Fruit fly (Drosophila melanogaster) whole organism, embryonic: ENCODE results near the gene Shawn.

Source experiments
- Abd-B ChIP-seq: fragments of 200-800 bp; sonication (Bioruptor generic); optimal IDR thresholded peaks from 2 replicates; lab custom pipeline; 2018; ENCODE audit warnings: missing biosample characterization, mild to moderate bottlenecking, missing genetic modification characterization, moderate library complexity
- Awh ChIP-seq: fragments of 200-800 bp; sonication (Bioruptor generic); IDR thresholded peaks from 2 replicates; pipeline ENCODE4, ENCODE4 v1.3.6; 2022; ENCODE audit warnings: missing biosample characterization, missing genetic modification characterization
- Blimp-1 ChIP-seq: fragments of 200-800 bp; sonication (Bioruptor generic); optimal IDR thresholded peaks from 3 replicates; lab custom pipeline; 2018; ENCODE audit warnings: missing biosample characterization, missing genetic modification characterization, mild to moderate bottlenecking, moderate library complexity, missing genetic modification reagents
- CG10654 ChIP-seq: fragments of 200-800 bp; sonication (Bioruptor generic); optimal IDR thresholded peaks from 2 replicates; lab custom pipeline; 2016; ENCODE audit warnings: missing biosample characterization, missing genetic modification characterization
- CG10979 ChIP-seq: fragments of 200-800 bp; sonication (Bioruptor generic); optimal IDR thresholded peaks from 2 replicates; lab custom pipeline; 2018; ENCODE audit warnings: missing biosample characterization, mild to moderate bottlenecking, missing genetic modification characterization, moderate library complexity
- CG13287 ChIP-seq: fragments of 200-800 bp; sonication (Bioruptor generic); IDR thresholded peaks from 2 replicates; pipeline ENCODE4 v1.3.6; 2022; ENCODE audit warnings: missing biosample characterization, missing genetic modification characterization; ENCODE audit not compliant: partially characterized antibody
- CG14441 ChIP-seq: fragments of 200-800 bp; sonication (Bioruptor generic); IDR thresholded peaks from 2 replicates; pipeline ENCODE4 v1.3.6; 2022; ENCODE audit warnings: missing biosample characterization, missing genetic modification characterization
- CG15269 ChIP-seq: fragments of 200-800 bp; sonication (Bioruptor generic); optimal IDR thresholded peaks from 2 replicates; lab custom pipeline; 2018; ENCODE audit warnings: missing biosample characterization, mild to moderate bottlenecking, missing genetic modification characterization, moderate library complexity
- CG1529 ChIP-seq: fragments of 200-800 bp; sonication (Bioruptor generic); optimal IDR thresholded peaks from 3 replicates; lab custom pipeline; 2018; ENCODE audit warnings: missing biosample characterization, missing genetic modification characterization
- CG15601 ChIP-seq: fragments of 200-800 bp; sonication (Bioruptor generic); optimal IDR thresholded peaks from 3 replicates; lab custom pipeline; 2019; ENCODE audit warnings: missing biosample characterization, mild to moderate bottlenecking, missing genetic modification characterization, moderate library complexity
- CG15696 ChIP-seq: fragments of 200-800 bp; sonication (Bioruptor generic); optimal IDR thresholded peaks from 2 replicates; lab custom pipeline; 2019; ENCODE audit warnings: missing biosample characterization, mild to moderate bottlenecking, missing genetic modification characterization, moderate library complexity
- CG31388 ChIP-seq: fragments of 200-800 bp; sonication (Bioruptor generic); optimal IDR thresholded peaks from 2 replicates; lab custom pipeline; 2016; ENCODE audit warnings: missing biosample characterization, missing genetic modification characterization
- CG32767 ChIP-seq: fragments of 200-800 bp; sonication (Bioruptor generic); IDR thresholded peaks from 2 replicates; pipeline ENCODE4 v1.3.6; 2022; ENCODE audit warnings: missing biosample characterization, missing genetic modification characterization
- CG34224 ChIP-seq: fragments of 200-800 bp; sonication (Bioruptor generic); IDR thresholded peaks from 3 replicates; pipeline ENCODE4 v1.3.6; 2022; ENCODE audit warnings: missing biosample characterization, missing genetic modification characterization; ENCODE audit not compliant: partially characterized antibody
- CG34376 ChIP-seq: fragments of 200-800 bp; sonication (Bioruptor generic); optimal IDR thresholded peaks from 2 replicates; lab custom pipeline; 2018; ENCODE audit warnings: missing biosample characterization, mild to moderate bottlenecking, missing genetic modification characterization
- CG3995 ChIP-seq: fragments of 200-800 bp; sonication (Bioruptor generic); optimal IDR thresholded peaks from 3 replicates; lab custom pipeline; 2016; ENCODE audit warnings: missing biosample characterization, missing genetic modification characterization
- CG4404 ChIP-seq: fragments of 200-800 bp; sonication (Bioruptor generic); IDR thresholded peaks from 2 replicates; pipeline ENCODE4 v1.3.6; 2022; ENCODE audit warnings: missing biosample characterization, missing genetic modification characterization
- CG7745 ChIP-seq: fragments of 200-800 bp; sonication (Bioruptor generic); optimal IDR thresholded peaks from 2 replicates; lab custom pipeline; 2018; ENCODE audit warnings: missing biosample characterization, mild to moderate bottlenecking, missing genetic modification characterization, moderate library complexity
- CG8290 ChIP-seq, 3 experiments: fragments of 200-800 bp; sonication (Bioruptor generic); optimal IDR thresholded peaks; 2 replicates each; lab custom pipeline; 2016 to 2019; ENCODE audit warnings: missing biosample characterization in 3 of 3, missing genetic modification characterization in 3 of 3, mild to moderate bottlenecking in 2 of 3, moderate library complexity in 1 of 3
- CG8388 ChIP-seq: fragments of 200-800 bp; sonication (Bioruptor generic); optimal IDR thresholded peaks from 2 replicates; lab custom pipeline; 2019; ENCODE audit warnings: missing biosample characterization, mild to moderate bottlenecking, missing genetic modification characterization, moderate library complexity
- CG8944 ChIP-seq: fragments of 200-800 bp; sonication (Bioruptor generic); optimal IDR thresholded peaks from 3 replicates; lab custom pipeline; 2016; ENCODE audit warnings: missing biosample characterization, missing genetic modification characterization
- CG9797 ChIP-seq: fragments of 200-800 bp; sonication (Bioruptor generic); optimal IDR thresholded peaks from 3 replicates; lab custom pipeline; 2018; ENCODE audit warnings: missing biosample characterization, mild to moderate bottlenecking, missing genetic modification characterization
- D19B ChIP-seq: fragments of 200-800 bp; sonication (Bioruptor generic); optimal IDR thresholded peaks from 2 replicates; lab custom pipeline; 2017; ENCODE audit warnings: missing biosample characterization, mild to moderate bottlenecking, missing genetic modification characterization
- Dbx ChIP-seq: fragments of 200-800 bp; sonication (Bioruptor generic); IDR thresholded peaks from 3 replicates; pipeline ENCODE4 v1.3.6; 2022; ENCODE audit warnings: missing biosample characterization, missing genetic modification characterization
- E2f2 ChIP-seq: fragments of 200-800 bp; sonication (Bioruptor generic); IDR thresholded peaks from 2 replicates; pipeline ENCODE4 v1.3.6; 2022; ENCODE audit warnings: missing biosample characterization, missing genetic modification characterization
- Fer3 ChIP-seq: fragments of 200-800 bp; sonication (Bioruptor generic); optimal IDR thresholded peaks from 2 replicates; lab custom pipeline; 2018; ENCODE audit warnings: missing biosample characterization, mild to moderate bottlenecking, missing genetic modification characterization, moderate library complexity
- Gug ChIP-seq: fragments of 200-800 bp; sonication (Bioruptor generic); IDR thresholded peaks from 4 replicates; pipeline ENCODE4 v1.3.6; 2022; ENCODE audit warnings: missing biosample characterization, missing genetic modification characterization
- chm ChIP-seq: fragments of 200-800 bp; sonication (Bioruptor generic); IDR thresholded peaks from 2 replicates; pipeline ENCODE4 v1.3.6; 2022; ENCODE audit warnings: missing biosample characterization, missing genetic modification characterization
- crol ChIP-seq: fragments of 200-800 bp; sonication (Bioruptor generic); IDR thresholded peaks from 2 replicates; pipeline ENCODE4 v1.3.6; 2022; ENCODE audit warnings: missing biosample characterization, missing genetic modification characterization
- dm ChIP-seq: fragments of 200-800 bp; sonication (Bioruptor generic); optimal IDR thresholded peaks from 3 replicates; lab custom pipeline; 2016; ENCODE audit warnings: missing biosample characterization, missing genetic modification characterization
- dmrt11E ChIP-seq: fragments of 200-800 bp; sonication (Bioruptor generic); optimal IDR thresholded peaks from 3 replicates; lab custom pipeline; 2018; ENCODE audit warnings: missing biosample characterization, mild to moderate bottlenecking, missing genetic modification characterization, moderate library complexity
- ftz-f1 ChIP-seq: fragments of 200-800 bp; sonication (Bioruptor generic); optimal IDR thresholded peaks from 2 replicates; lab custom pipeline; 2016; ENCODE audit warnings: missing biosample characterization, missing genetic modification characterization
- gsb-n ChIP-seq: fragments of 200-800 bp; sonication (Bioruptor generic); optimal IDR thresholded peaks from 3 replicates; lab custom pipeline; 2018; ENCODE audit warnings: missing biosample characterization, mild to moderate bottlenecking, missing genetic modification characterization
- hb ChIP-seq: fragments of 200-800 bp; sonication (Bioruptor generic); IDR thresholded peaks from 3 replicates; pipeline ENCODE4 v1.3.6; 2022; ENCODE audit warnings: missing biosample characterization, missing genetic modification characterization; ENCODE audit not compliant: partially characterized antibody
- hbn ChIP-seq: fragments of 200-800 bp; sonication (Bioruptor generic); IDR thresholded peaks from 2 replicates; pipeline ENCODE4 v1.3.6; 2022; ENCODE audit warnings: missing biosample characterization, missing genetic modification characterization; ENCODE audit not compliant: partially characterized antibody
- jing ChIP-seq: fragments of 200-800 bp; sonication (Bioruptor generic); optimal IDR thresholded peaks from 2 replicates; lab custom pipeline; 2018; ENCODE audit warnings: missing biosample characterization, mild to moderate bottlenecking, missing genetic modification characterization
- knrl ChIP-seq: fragments of 200-800 bp; sonication (Bioruptor generic); IDR thresholded peaks from 3 replicates; pipeline ENCODE4 v1.3.6; 2022; ENCODE audit warnings: missing biosample characterization, missing genetic modification characterization; ENCODE audit not compliant: partially characterized antibody
- lab ChIP-seq: fragments of 200-800 bp; sonication (Bioruptor generic); optimal IDR thresholded peaks from 3 replicates; lab custom pipeline; 2017; ENCODE audit warnings: missing biosample characterization, missing genetic modification characterization, mild to moderate bottlenecking, moderate library complexity, missing genetic modification reagents
- lilli ChIP-seq: fragments of 200-800 bp; sonication (Bioruptor generic); optimal IDR thresholded peaks from 3 replicates; lab custom pipeline; 2016; ENCODE audit warnings: missing biosample characterization, missing genetic modification characterization
- lola ChIP-seq, 3 experiments: fragments of >200 bp in 2 of 3; fragments of 200-800 bp in 1 of 3; sonication (Bioruptor generic) in 1 of 3; optimal IDR thresholded peaks; 2 replicates each; lab custom pipeline; 2017 to 2019; ENCODE audit warnings: missing biosample characterization in 3 of 3, missing genetic modification characterization in 3 of 3, mild to moderate bottlenecking in 1 of 3, moderate library complexity in 1 of 3
- odd ChIP-seq: fragments of 200-800 bp; sonication (Bioruptor generic); optimal IDR thresholded peaks from 2 replicates; lab custom pipeline; 2017; ENCODE audit warnings: missing biosample characterization, mild to moderate bottlenecking, missing genetic modification characterization
- pho ChIP-seq: fragments of 200-800 bp; sonication (Bioruptor generic); optimal IDR thresholded peaks from 2 replicates; lab custom pipeline; 2016; ENCODE audit warnings: missing biosample characterization, missing genetic modification characterization
- prd ChIP-seq, 3 experiments: fragments of >200 bp in 2 of 3; fragments of 200-800 bp in 1 of 3; sonication (Bioruptor generic) in 1 of 3; optimal IDR thresholded peaks in 2 of 3; IDR thresholded peaks in 1 of 3; 2 replicates in 2 of 3; 3 replicates in 1 of 3; pipeline versions ENCODE4 v1.3.6 to Lab custom; 2017 to 2022; ENCODE audit warnings: missing biosample characterization in 1 of 3, missing genetic modification characterization in 1 of 3
- so ChIP-seq: fragments of 200-800 bp; sonication (Bioruptor generic); IDR thresholded peaks from 3 replicates; pipeline ENCODE4 v1.3.6; 2022; ENCODE audit warnings: missing biosample characterization, missing genetic modification characterization
- stwl ChIP-seq: fragments of 200-800 bp; sonication (Bioruptor generic); optimal IDR thresholded peaks from 3 replicates; lab custom pipeline; 2018; ENCODE audit warnings: missing biosample characterization, mild to moderate bottlenecking, missing genetic modification characterization, moderate library complexity
- tap ChIP-seq: fragments of 200-800 bp; optimal IDR thresholded peaks from 3 replicates; lab custom pipeline; 2019; ENCODE audit warnings: missing biosample characterization, mild to moderate bottlenecking, missing genetic modification characterization, moderate library complexity
- tio ChIP-seq: fragments of 200-800 bp; sonication (Bioruptor generic); optimal IDR thresholded peaks from 2 replicates; lab custom pipeline; 2017; ENCODE audit warnings: missing biosample characterization, missing genetic modification characterization, inconsistent platforms
- zen ChIP-seq: fragments of 200-800 bp; sonication (Bioruptor generic); optimal IDR thresholded peaks from 3 replicates; lab custom pipeline; 2018; ENCODE audit warnings: missing biosample characterization, mild to moderate bottlenecking, missing genetic modification characterization, moderate library complexity

Gene Shawn

DNA sequence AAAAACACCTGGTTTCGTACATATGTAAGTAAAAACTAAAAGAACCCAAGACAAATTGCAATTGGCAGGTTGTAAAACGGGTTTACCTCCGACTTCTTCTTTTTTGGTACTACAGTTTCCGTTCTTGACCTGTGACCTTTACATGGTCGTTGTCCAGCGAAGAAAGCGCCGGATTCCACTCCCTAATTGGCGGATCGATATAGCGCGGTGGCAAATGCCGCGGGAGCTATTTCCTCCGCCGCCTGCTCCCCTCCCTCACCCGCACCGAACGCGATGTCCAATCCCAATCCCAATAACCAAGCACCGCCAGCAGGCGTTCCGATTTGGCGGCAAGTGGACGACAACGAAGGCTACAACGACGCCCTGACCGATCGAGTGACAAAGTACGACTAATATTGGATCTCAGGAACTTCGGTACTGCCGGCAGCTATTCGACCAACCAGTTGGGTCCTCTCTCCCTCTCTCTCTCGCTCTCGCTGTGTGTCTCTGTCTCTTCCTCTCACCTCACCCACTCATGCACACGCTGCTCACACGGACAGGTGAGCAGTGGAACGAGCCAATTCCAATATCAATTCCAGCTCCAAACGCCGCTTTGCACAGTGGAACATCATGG, 51.4 kb downstream of the Shawn start (continued):
- no peak for TF ChIP-seq lilli
- no peak for TF ChIP-seq CG15269 (tag; lab: Kevin White, UChicago)
- TF ChIP-seq CG10654, result no peak
- TF ChIP-seq Blimp-1 (GFP tag; lab: Kevin White, UChicago), result no peak
- TF ChIP-seq CG31388, result no peak
- TF ChIP-seq gsb-n (tag; lab: Kevin White, UChicago), result no peak
- TF ChIP-seq CG4404 (GFP tag; lab: Robert Waterston, UW), result no peak
- no peak for TF ChIP-seq hb
- no peak for TF ChIP-seq lab (GFP tag; lab: Kevin White, UChicago)
- no peak for TF ChIP-seq stwl (tag; lab: Kevin White, UChicago)
- TF ChIP-seq tap (tag; lab: Kevin White, UChicago), result no peak
- no peak for TF ChIP-seq D19B (GFP tag; lab: Kevin White, UChicago)
- TF ChIP-seq chm (GFP tag; lab: Robert Waterston, UW), result peak; percentile 82; the same call in 1 of the 2 replicates
- TF ChIP-seq Gug (GFP tag; lab: Robert Waterston, UW), result no peak
- no peak for TF ChIP-seq CG1529
- TF ChIP-seq Abd-B, result no peak
- no peak for TF ChIP-seq hbn (GFP tag; lab: Robert Waterston, UW)
- no peak for TF ChIP-seq lola (GFP tag; optimal IDR thresholded peaks at IDR 0.05; lab: Kevin White, UChicago)
- TF ChIP-seq CG15696, result no peak
- TF ChIP-seq CG34376, result no peak
- TF ChIP-seq CG8290 (GFP tag; optimal IDR thresholded peaks at IDR 0.05; lab: Kevin White, UChicago), result no peak
- TF ChIP-seq CG8290 (tag; optimal IDR thresholded peaks at IDR 0.05; lab: Kevin White, UChicago), result no peak
- TF ChIP-seq dm (GFP tag; lab: Kevin White, UChicago), result no peak
- TF ChIP-seq CG7745 (tag; lab: Kevin White, UChicago), result no peak
- TF ChIP-seq jing (GFP tag; lab: Kevin White, UChicago), result no peak
- TF ChIP-seq pho, result peak; percentile 11
- no peak for TF ChIP-seq CG8944 (GFP tag; lab: Kevin White, UChicago)
- no peak for TF ChIP-seq CG10979 (tag; lab: Kevin White, UChicago)
- TF ChIP-seq CG8388, result no peak
- TF ChIP-seq CG15601 (tag; lab: Kevin White, UChicago), result no peak
- no peak for TF ChIP-seq CG32767 (GFP tag; lab: Robert Waterston, UW)
- no peak for TF ChIP-seq zen
- TF ChIP-seq prd (optimal IDR thresholded peaks at IDR 0.05; lab: Kevin White, UChicago), result no peak
- TF ChIP-seq prd (GFP tag; IDR thresholded peaks at IDR 0.05; lab: Robert Waterston, UW), result no peak
- TF ChIP-seq CG14441, result no peak
- TF ChIP-seq dmrt11E (tag; lab: Kevin White, UChicago), result no peak
- TF ChIP-seq E2f2 (GFP tag; lab: Robert Waterston, UW), result peak; percentile 27; the same call in 1 of the 2 replicates
- no peak for TF ChIP-seq knrl (GFP tag; lab: Robert Waterston, UW)
- no peak for TF ChIP-seq odd (GFP tag; lab: Kevin White, UChicago)
- TF ChIP-seq CG13287 (GFP tag; lab: Robert Waterston, UW), result peak; percentile 35; the same call in 1 of the 2 replicates
- TF ChIP-seq Awh (GFP tag; lab: Robert Waterston, UW), result no peak
- 0 out of 3 replicates have a peak, but pooled peaks have one; percentile 31 for TF ChIP-seq CG34224
- no peak for TF ChIP-seq CG9797 (GFP tag; lab: Kevin White, UChicago)
- no peak for TF ChIP-seq ftz-f1 (GFP tag; lab: Kevin White, UChicago)
- no peak for TF ChIP-seq so (GFP tag; lab: Robert Waterston, UW)
- TF ChIP-seq CG3995 (GFP tag; lab: Kevin White, UChicago), result no peak
- TF ChIP-seq Dbx (GFP tag; lab: Robert Waterston, UW), result 0 out of 3 replicates have a peak, but pooled peaks have one; percentile 29
- no peak for TF ChIP-seq Fer3 (tag; lab: Kevin White, UChicago)
- TF ChIP-seq tio, result no peak
- peak; percentile 81 for TF ChIP-seq crol (GFP tag; lab: Robert Waterston, UW)
